Worm (Caenorhabditis elegans): Measurements from ENCODE around the gene spe-51.
A peak's percentile ranks its signal among the peaks of the same experiment; 100 is the strongest.

spe-51 gene

ce11 chrIV:4650624-4651094 is 41.9 kb upstream of the spe-51 start, which contains the start of gene ubc-9 (continued):
- TF ChIP-seq set-16 (GFP tag; IDR thresholded peaks at IDR 0.05) (no peak), nhr-76 (tag; optimal IDR thresholded peaks at IDR 0.05) (no peak), ama-1 (optimal IDR thresholded peaks at IDR 0.05) (no peak), nhr-48 (tag; optimal IDR thresholded peaks at IDR 0.05) (no peak), dve-1 (tag; optimal IDR thresholded peaks at IDR 0.05; ENCODE audit: insufficient read depth) (peak; percentile 71), ceh-32 (tag; optimal IDR thresholded peaks at IDR 0.05; ENCODE audit: poor library complexity) (no peak), madf-9 (GFP tag; conservative IDR thresholded peaks at IDR 0.05) (no peak), nhr-111 (GFP tag; optimal IDR thresholded peaks at IDR 0.05) (no peak), nhr-42 (GFP tag; IDR thresholded peaks at IDR 0.05) (no peak), lin-39 (tag; optimal IDR thresholded peaks at IDR 0.05) (no peak), daf-12 (tag; optimal IDR thresholded peaks at IDR 0.05) (no peak), ZK337.2 (GFP tag; IDR thresholded peaks at IDR 0.05) (no peak), lin-13 (GFP tag; optimal IDR thresholded peaks at IDR 0.05) (peak; percentile 92), cey-2 (tag; optimal IDR thresholded peaks at IDR 0.05; ENCODE audit: borderline replicate concordance, insufficient read depth) (no peak), hmg-1.1 (GFP tag; IDR thresholded peaks at IDR 0.05) (peak; percentile 80), aha-1 (tag) (peak; percentile 96), hlh-11 (tag; optimal IDR thresholded peaks at IDR 0.05) (peak; percentile 74), snpc-4 (tag; optimal IDR thresholded peaks at IDR 0.05) (no peak), ceh-28 (tag; optimal IDR thresholded peaks at IDR 0.05) (peak; percentile 77), ceh-44 (GFP tag; IDR thresholded peaks at IDR 0.05) (no peak), nhr-10 (tag; optimal IDR thresholded peaks at IDR 0.05) (no peak), nhr-28 (tag; optimal IDR thresholded peaks at IDR 0.05) (peak; percentile 46), ceh-82 (tag; optimal IDR thresholded peaks at IDR 0.05) (no peak), zip-11 (GFP tag; IDR thresholded peaks at IDR 0.05) (no peak), lir-3 (tag; optimal IDR thresholded peaks at IDR 0.05) (no peak), dmd-9 (GFP tag; IDR thresholded peaks at IDR 0.05) (no peak), F49E8.2 (tag; optimal IDR thresholded peaks at IDR 0.05; ENCODE audit: borderline replicate concordance) (peak; percentile 35), hif-1 (tag; optimal IDR thresholded peaks at IDR 0.05) (peak in 1 of 2 experiments; percentile 75), ces-1 (GFP tag; optimal IDR thresholded peaks at IDR 0.05) (no peak), F37D6.2 (tag; optimal IDR thresholded peaks at IDR 0.05) (peak; percentile 49), lin-1 (GFP tag; IDR thresholded peaks at IDR 0.05) (0 out of 2 replicates have a peak, but pooled peaks have one; percentile 13), D1046.2 (GFP tag; IDR thresholded peaks at IDR 0.05) (no peak), gei-8 (GFP tag; optimal IDR thresholded peaks at IDR 0.05) (no peak), mes-2 (tag; optimal IDR thresholded peaks at IDR 0.05; ENCODE audit: poor library complexity, severe bottlenecking) (peak; percentile 90), dmd-8 (GFP tag; IDR thresholded peaks at IDR 0.05) (no peak), egl-43 (GFP tag; IDR thresholded peaks at IDR 0.05) (peak; percentile 56; the same call in 1 of the 2 replicates), T20F7.1 (GFP tag; optimal IDR thresholded peaks at IDR 0.05) (no peak), ztf-7 (tag; optimal IDR thresholded peaks at IDR 0.05) (no peak), T26A8.4 (GFP tag; IDR thresholded peaks at IDR 0.05) (peak; percentile 61; the same call in 1 of the 2 replicates), ztf-11 (tag; optimal IDR thresholded peaks at IDR 0.05) (no peak), nhr-102 (tag; optimal IDR thresholded peaks at IDR 0.05) (peak; percentile 40), ZK546.5 (tag; optimal IDR thresholded peaks at IDR 0.05) (no peak), mxl-3 (GFP tag; optimal IDR thresholded peaks at IDR 0.05) (peak; percentile 47), madf-5 (GFP tag; IDR thresholded peaks at IDR 0.05) (no peak), ceh-62 (tag; optimal IDR thresholded peaks at IDR 0.05) (no peak), tra-1 (GFP tag; IDR thresholded peaks at IDR 0.05) (no peak), F44E2.7 (GFP tag; IDR thresholded peaks at IDR 0.05) (no peak), Y48G9A.11 (GFP tag; IDR thresholded peaks at IDR 0.05) (no peak), unc-62 (GFP tag; optimal IDR thresholded peaks at IDR 0.05 in 1 of 2) (no peak), unc-62 (tag; optimal IDR thresholded peaks at IDR 0.05) (no peak), R02D3.7 (tag; optimal IDR thresholded peaks at IDR 0.05) (no peak), arid-1 (GFP tag; conservative IDR thresholded peaks at IDR 0.05) (peak; percentile 32; the same call in 1 of the 2 replicates)
